Worm (Caenorhabditis elegans) whole organism, L3 larva: ENCODE measurements around the gene exc-15.

Experiments
- ama-1 ChIP-seq: fragments of 150-350 bp; optimal IDR thresholded peaks from 2 replicates; lab custom pipeline; 2018
- ceh-82 ChIP-seq: fragments of 150-350 bp; optimal IDR thresholded peaks from 2 replicates; lab custom pipeline; 2014; ENCODE audit warnings: missing biosample characterization, missing genetic modification characterization
- ceh-9 ChIP-seq: sonication (generic microtip); optimal IDR thresholded peaks from 2 replicates; lab custom pipeline; 2018; ENCODE audit warnings: missing biosample characterization, missing genetic modification characterization
- fkh-10 ChIP-seq: sonication (generic microtip); optimal IDR thresholded peaks from 2 replicates; lab custom pipeline; 2017; ENCODE audit warnings: missing biosample characterization, missing genetic modification reagents, missing genetic modification characterization
- jun-1 ChIP-seq: fragments of 150-350 bp; optimal IDR thresholded peaks from 2 replicates; lab custom pipeline; 2014; ENCODE audit warnings: missing biosample characterization, missing genetic modification reagents, missing genetic modification characterization
- nhr-76 ChIP-seq: fragments of 150-350 bp; sonication (generic microtip); optimal IDR thresholded peaks from 5 replicates; lab custom pipeline; 2014; ENCODE audit warnings: missing biosample characterization, missing genetic modification characterization
- pha-4 ChIP-seq: fragments of 150-350 bp; optimal IDR thresholded peaks from 2 replicates; lab custom pipeline; 2014; ENCODE audit warnings: missing biosample characterization, missing genetic modification reagents, missing genetic modification characterization
- snpc-4 ChIP-seq: fragments of 150-350 bp; optimal IDR thresholded peaks from 2 replicates; lab custom pipeline; 2014; ENCODE audit warnings: missing biosample characterization, missing genetic modification characterization
- unc-62 ChIP-seq: fragments of 150-350 bp; sonication (generic microtip); optimal IDR thresholded peaks from 4 replicates; lab custom pipeline; 2014; ENCODE audit warnings: missing biosample characterization, missing genetic modification reagents, missing genetic modification characterization
- zag-1 ChIP-seq: fragments of 150-350 bp; optimal IDR thresholded peaks from 2 replicates; lab custom pipeline; 2014; ENCODE audit warnings: missing biosample characterization, missing genetic modification characterization
- ztf-11 ChIP-seq: fragments of 150-350 bp; optimal IDR thresholded peaks from 2 replicates; lab custom pipeline; 2014; ENCODE audit warnings: missing biosample characterization, missing genetic modification characterization

DNA sequence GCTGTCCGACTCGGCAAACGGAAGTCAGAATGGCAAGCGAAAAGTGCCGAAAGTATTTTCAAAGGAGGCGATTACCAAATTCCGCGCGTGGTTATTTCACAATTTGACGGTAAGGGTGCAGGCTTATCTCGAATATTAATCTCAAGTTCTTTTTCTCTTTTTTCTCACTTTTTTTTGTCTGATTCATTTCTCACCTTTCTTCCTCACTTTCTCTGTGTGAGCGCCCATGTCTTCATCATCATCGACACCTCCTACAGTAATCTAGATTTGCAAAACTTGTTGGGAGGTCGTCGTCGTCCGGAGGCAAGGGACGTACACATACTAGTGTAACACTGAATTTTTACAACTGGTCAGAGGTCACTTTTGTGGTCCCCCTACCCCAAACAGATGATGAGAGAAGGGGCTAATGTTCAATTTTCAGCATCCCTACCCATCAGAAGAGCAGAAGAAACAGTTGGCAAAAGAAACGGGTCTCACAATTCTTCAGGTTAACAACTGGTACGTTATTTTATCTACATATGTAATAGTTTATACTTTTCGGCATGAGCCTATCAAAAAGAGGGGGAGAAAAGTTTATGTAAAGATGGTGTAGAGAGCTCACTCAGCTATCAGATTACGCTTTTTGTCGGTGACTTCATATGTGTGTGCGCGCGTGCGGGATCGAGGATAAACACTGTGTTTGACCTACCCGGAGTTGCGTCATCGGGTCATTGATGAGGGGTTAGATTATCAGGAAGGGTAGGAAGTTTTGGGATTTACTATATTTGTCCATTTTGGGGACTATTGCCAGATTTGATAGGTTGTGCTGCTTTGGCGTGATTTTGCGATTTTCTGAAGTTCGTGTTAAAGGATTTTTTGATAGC is 22.4 kb downstream of the exc-15 start:
- no peak for TF ChIP-seq nhr-76 (tag; lab: Kevin White, UChicago)
- no peak for TF ChIP-seq unc-62 (GFP tag; lab: Kevin White, UChicago)
- no peak for TF ChIP-seq pha-4 (tag; lab: Kevin White, UChicago)
- no peak for TF ChIP-seq ztf-11
- no peak for TF ChIP-seq ceh-9 (tag; lab: Kevin White, UChicago)
- no peak for TF ChIP-seq ceh-82 (tag; lab: Kevin White, UChicago)
- no peak for TF ChIP-seq snpc-4 (tag; lab: Kevin White, UChicago)
- TF ChIP-seq jun-1 (tag; lab: Kevin White, UChicago), result no peak
- TF ChIP-seq zag-1 (tag; lab: Kevin White, UChicago), result no peak
- no peak for TF ChIP-seq ama-1 (lab: Kevin White, UChicago)
- TF ChIP-seq fkh-10 (GFP tag; lab: Kevin White, UChicago), result no peak
